Worm (Caenorhabditis elegans): ENCODE data around the gene npr-38.
A peak's percentile ranks its signal among the peaks of the same experiment; 100 is the strongest.

The npr-38 gene

ce11 chrX:6292143-6292542, 19.3 kb upstream of the npr-38 start (continued):
- TF ChIP-seq aly-2 (tag; optimal IDR thresholded peaks at IDR 0.05) (peak; percentile 46), lin-38 (GFP tag; IDR thresholded peaks at IDR 0.05) (peak; percentile 83), gei-8 (GFP tag; optimal IDR thresholded peaks at IDR 0.05) (peak; percentile 76), attf-4 (tag; optimal IDR thresholded peaks at IDR 0.05) (no peak), snpc-4 (tag; optimal IDR thresholded peaks at IDR 0.05) (no peak), nhr-28 (tag; optimal IDR thresholded peaks at IDR 0.05) (peak; percentile 24), nhr-6 (tag; optimal IDR thresholded peaks at IDR 0.05) (peak; percentile 49), sdz-12 (GFP tag; optimal IDR thresholded peaks at IDR 0.05) (peak; percentile 25), madf-5 (GFP tag; IDR thresholded peaks at IDR 0.05) (peak; percentile 93 to 98), mxl-2 (GFP tag; conservative IDR thresholded peaks at IDR 0.05) (peak; percentile 78), ceh-28 (tag; optimal IDR thresholded peaks at IDR 0.05) (no peak), mxl-3 (GFP tag; optimal IDR thresholded peaks at IDR 0.05) (peak; percentile 65), nhr-77 (tag; optimal IDR thresholded peaks at IDR 0.05) (no peak), vab-7 (GFP tag; IDR thresholded peaks at IDR 0.05) (peak; percentile 97), ceh-62 (tag; optimal IDR thresholded peaks at IDR 0.05) (no peak), ztf-11 (tag; optimal IDR thresholded peaks at IDR 0.05) (no peak), ama-1 (optimal IDR thresholded peaks at IDR 0.05) (no peak), pqm-1 (tag; optimal IDR thresholded peaks at IDR 0.05) (no peak), tra-1 (GFP tag; IDR thresholded peaks at IDR 0.05) (peak; percentile 85), aha-1 (tag) (peak; percentile 33), lsy-2 (tag; optimal IDR thresholded peaks at IDR 0.05) (no peak), nhr-102 (tag; optimal IDR thresholded peaks at IDR 0.05) (peak; percentile 72), mes-2 (tag; optimal IDR thresholded peaks at IDR 0.05; ENCODE audit: poor library complexity, severe bottlenecking) (peak; percentile 89), fkh-10 (GFP tag; optimal IDR thresholded peaks at IDR 0.05) (no peak), Y75B8A.6 (GFP tag; IDR thresholded peaks at IDR 0.05) (peak; percentile 93), Y48G9A.11 (GFP tag; IDR thresholded peaks at IDR 0.05) (peak; percentile 81), php-3 (GFP tag; IDR thresholded peaks at IDR 0.05) (peak; percentile 83), daf-16 (GFP tag; optimal IDR thresholded peaks at IDR 0.05) (peak; percentile 69 to 86), daf-16 (tag; optimal IDR thresholded peaks at IDR 0.05) (peak; percentile 56), F44E2.7 (GFP tag; IDR thresholded peaks at IDR 0.05) (peak; percentile 97), Y105C5A.15 (GFP tag; IDR thresholded peaks at IDR 0.05) (peak; percentile 97), T20F7.1 (GFP tag; optimal IDR thresholded peaks at IDR 0.05) (no peak), R02D3.7 (tag; optimal IDR thresholded peaks at IDR 0.05) (no peak), jun-1 (tag; optimal IDR thresholded peaks at IDR 0.05) (no peak), D1046.2 (GFP tag; IDR thresholded peaks at IDR 0.05) (peak; percentile 95), egl-27 (tag; optimal IDR thresholded peaks at IDR 0.05) (no peak), F26F4.8 (GFP tag; conservative IDR thresholded peaks at IDR 0.05) (peak; percentile 90), ZK546.5 (tag; optimal IDR thresholded peaks at IDR 0.05) (no peak), lin-15B (tag; optimal IDR thresholded peaks at IDR 0.05) (no peak), hlh-11 (tag; optimal IDR thresholded peaks at IDR 0.05) (peak; percentile 57), lin-13 (GFP tag; optimal IDR thresholded peaks at IDR 0.05) (peak; percentile 52), unc-130 (GFP tag; optimal IDR thresholded peaks at IDR 0.05) (peak; percentile 10), dmd-6 (GFP tag; IDR thresholded peaks at IDR 0.05) (peak; percentile 71), set-16 (GFP tag; IDR thresholded peaks at IDR 0.05) (peak; percentile 64), ceh-82 (tag; optimal IDR thresholded peaks at IDR 0.05) (no peak), nhr-237 (tag; optimal IDR thresholded peaks at IDR 0.05) (no peak), nhr-42 (GFP tag; IDR thresholded peaks at IDR 0.05) (peak; percentile 81), ZK337.2 (GFP tag; IDR thresholded peaks at IDR 0.05) (0 out of 2 replicates have a peak, but pooled peaks have one; percentile 66), nhr-111 (GFP tag; optimal IDR thresholded peaks at IDR 0.05) (peak; percentile 80), unc-39 (tag; optimal IDR thresholded peaks at IDR 0.05) (no peak), nhr-41 (GFP tag; IDR thresholded peaks at IDR 0.05) (peak; percentile 89), rbr-2 (tag; optimal IDR thresholded peaks at IDR 0.05) (peak; percentile 76), lin-1 (GFP tag; IDR thresholded peaks at IDR 0.05) (0 out of 2 replicates have a peak, but pooled peaks have one; percentile 72), hmg-1.1 (GFP tag; IDR thresholded peaks at IDR 0.05) (peak; percentile 95)

Data from whole organism, L4 larva.